Fruit fly (Drosophila melanogaster): ENCODE results near the gene CG46309.

- TF ChIP-seq CG8301 (tag; optimal IDR thresholded peaks at IDR 0.05) (peak; percentile 26), CG8159 (tag; optimal IDR thresholded peaks at IDR 0.05) (peak; percentile 55), Snoo (tag; optimal IDR thresholded peaks at IDR 0.05) (peak; percentile 83), EcR (GFP tag; optimal IDR thresholded peaks at IDR 0.05) (peak; percentile 82), CG32121 (GFP tag; IDR thresholded peaks at IDR 0.05) (no peak), fd96Ca (GFP tag; IDR thresholded peaks at IDR 0.05) (no peak), CG10348 (GFP tag; IDR thresholded peaks at IDR 0.05) (no peak), CG17806 (tag; optimal IDR thresholded peaks at IDR 0.05) (no peak), gl (tag; optimal IDR thresholded peaks at IDR 0.05) (peak; percentile 74), Ets98B (GFP tag; IDR thresholded peaks at IDR 0.05) (no peak), CG13204 (GFP tag; optimal IDR thresholded peaks at IDR 0.05) (peak; percentile 55)
Observed at dm6 chr2L:16269232-16270134, 17.9 kb upstream of the CG46309 start.

Data from whole organism, pupa.